Fruit fly (Drosophila melanogaster): Measurements from ENCODE around the gene puf.

- no peak for TF ChIP-seq Snoo (tag; optimal IDR thresholded peaks at IDR 0.05)
- no peak for TF ChIP-seq CG8159 (tag; optimal IDR thresholded peaks at IDR 0.05)
- TF ChIP-seq CG34367 (tag; optimal IDR thresholded peaks at IDR 0.05): no peak
- TF ChIP-seq CG10348 (GFP tag; IDR thresholded peaks at IDR 0.05): no peak
- TF ChIP-seq D1 (tag; optimal IDR thresholded peaks at IDR 0.05): no peak
- TF ChIP-seq CG15710 (tag; optimal IDR thresholded peaks at IDR 0.05): peak; percentile 40
- TF ChIP-seq fd96Ca (GFP tag; IDR thresholded peaks at IDR 0.05): no peak
- TF ChIP-seq Ets98B (GFP tag; IDR thresholded peaks at IDR 0.05): no peak
- TF ChIP-seq Pif1B (GFP tag; optimal IDR thresholded peaks at IDR 0.05): no peak
- no peak for TF ChIP-seq CG8301 (tag; optimal IDR thresholded peaks at IDR 0.05)
- TF ChIP-seq CG14655 (GFP tag; optimal IDR thresholded peaks at IDR 0.05): no peak
- no peak for TF ChIP-seq CG12605 (GFP tag; IDR thresholded peaks at IDR 0.05)
Observed at dm6 chr3R:24654770-24655322, 5.0 kb upstream of the puf start, which contains the start of the genes CG31125 and CG6695.

All from whole organism, pupa.